Worm (Caenorhabditis elegans): Measurements from ENCODE around the gene aqp-4.

DNA sequence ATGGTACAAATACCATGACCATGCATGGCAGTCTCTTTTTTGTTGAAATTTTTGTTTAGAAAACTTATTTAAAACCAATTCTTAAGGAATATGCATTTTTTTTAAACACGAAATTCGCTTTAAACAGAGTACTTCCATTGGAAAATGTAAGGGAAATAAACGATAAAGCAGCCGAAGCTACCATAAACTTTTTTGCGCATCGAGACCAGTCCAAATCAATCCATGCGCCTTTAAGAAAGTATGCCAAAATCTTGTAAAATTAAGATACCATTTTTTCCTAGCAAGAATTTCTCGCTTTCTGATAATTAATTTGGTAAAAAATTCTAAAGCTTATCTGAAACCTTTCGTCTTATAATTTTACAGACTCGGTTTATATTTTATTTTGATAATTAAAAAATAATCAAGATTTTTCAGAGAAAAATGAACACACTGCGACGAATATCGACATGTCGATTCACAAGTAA lies 44.7 kb upstream of the aqp-4 start, which contains the start of gene ZK287.7:
- no peak for TF ChIP-seq daf-19 (GFP tag; conservative IDR thresholded peaks at IDR 0.05)
- no peak for TF ChIP-seq madf-9 (GFP tag; conservative IDR thresholded peaks at IDR 0.05)
- TF ChIP-seq zag-1 (tag; optimal IDR thresholded peaks at IDR 0.05) = no peak
- TF ChIP-seq pqm-1 (tag; optimal IDR thresholded peaks at IDR 0.05) = no peak
- TF ChIP-seq nhr-28 (tag; optimal IDR thresholded peaks at IDR 0.05) = no peak
- no peak for TF ChIP-seq daf-12 (tag; optimal IDR thresholded peaks at IDR 0.05)
- no peak for TF ChIP-seq nhr-237 (tag; optimal IDR thresholded peaks at IDR 0.05)
- no peak for TF ChIP-seq ZK337.2 (GFP tag; IDR thresholded peaks at IDR 0.05)
- TF ChIP-seq ceh-82 (tag; optimal IDR thresholded peaks at IDR 0.05) = no peak
- no peak for TF ChIP-seq D1046.2 (GFP tag; IDR thresholded peaks at IDR 0.05)
- no peak for TF ChIP-seq dve-1 (tag; optimal IDR thresholded peaks at IDR 0.05; ENCODE audit: insufficient read depth)
- TF ChIP-seq dmd-9 (GFP tag; IDR thresholded peaks at IDR 0.05) = no peak
- no peak for TF ChIP-seq ama-1 (optimal IDR thresholded peaks at IDR 0.05)

Measured in whole organism, L4 larva.